Worm (Caenorhabditis elegans) whole organism, L1 larva: ENCODE results near the gene let-653.

Source experiments
- C16A3.4 ChIP-seq: fragments of 150-350 bp; optimal IDR thresholded peaks from 2 replicates; lab custom pipeline; 2014; ENCODE audit warnings: missing biosample characterization, missing genetic modification characterization
- C34B4.2 ChIP-seq: sonication (generic microtip); optimal IDR thresholded peaks from 2 replicates; lab custom pipeline; 2017; ENCODE audit warnings: mild to moderate bottlenecking, missing genetic modification characterization, missing compliant biosample characterization
- F16B12.6 ChIP-seq: fragments of 150-350 bp; optimal IDR thresholded peaks from 2 replicates; lab custom pipeline; 2014; ENCODE audit warnings: missing biosample characterization, missing genetic modification characterization
- alr-1 ChIP-seq: fragments of 200-800 bp; sonication (Bioruptor generic); optimal IDR thresholded peaks from 2 replicates; lab custom pipeline; 2018; ENCODE audit warnings: borderline replicate concordance, mild to moderate bottlenecking, missing genetic modification characterization, missing compliant biosample characterization
- aly-2 ChIP-seq: fragments of 150-350 bp; optimal IDR thresholded peaks from 2 replicates; lab custom pipeline; 2014; ENCODE audit warnings: missing biosample characterization, missing genetic modification characterization
- blmp-1 ChIP-seq: fragments of 150-350 bp; optimal IDR thresholded peaks from 2 replicates; lab custom pipeline; 2014; ENCODE audit warnings: missing biosample characterization, missing genetic modification characterization
- ceh-8 ChIP-seq: fragments of 200-800 bp; sonication (Bioruptor generic); optimal IDR thresholded peaks from 2 replicates; lab custom pipeline; 2018; ENCODE audit warnings: mild to moderate bottlenecking, missing genetic modification characterization, moderate library complexity, missing compliant biosample characterization
- ceh-90 ChIP-seq: sonication (generic microtip); optimal IDR thresholded peaks from 2 replicates; lab custom pipeline; 2016; ENCODE audit warnings: missing genetic modification characterization, missing compliant biosample characterization
- dpl-1 ChIP-seq, 3 experiments: fragments of 150-350 bp in 2 of 3; sonication (generic microtip) in 1 of 3; optimal IDR thresholded peaks; 2 replicates each; lab custom pipeline; 2014 to 2017; ENCODE audit warnings: missing biosample characterization in 3 of 3, missing genetic modification characterization in 3 of 3, missing genetic modification reagents in 3 of 3
- dsc-1 ChIP-seq: sonication (generic microtip); optimal IDR thresholded peaks from 2 replicates; lab custom pipeline; 2016; ENCODE audit warnings: mild to moderate bottlenecking, missing genetic modification characterization, missing compliant biosample characterization
- ets-5 ChIP-seq: fragments of 200-800 bp; sonication (Bioruptor generic); IDR thresholded peaks from 2 replicates; pipeline ENCODE4 v1.3.6; 2022; ENCODE audit warnings: missing genetic modification characterization, missing compliant biosample characterization
- fkh-10 ChIP-seq: sonication (generic microtip); optimal IDR thresholded peaks from 2 replicates; lab custom pipeline; 2017; ENCODE audit warnings: missing biosample characterization, missing genetic modification reagents, missing genetic modification characterization
- fkh-8 ChIP-seq: sonication (generic microtip); optimal IDR thresholded peaks from 2 replicates; lab custom pipeline; 2016; ENCODE audit warnings: mild to moderate bottlenecking, missing genetic modification characterization, missing compliant biosample characterization
- fos-1 ChIP-seq: fragments of 150-350 bp; optimal IDR thresholded peaks from 2 replicates; lab custom pipeline; 2014; ENCODE audit warnings: missing biosample characterization, missing genetic modification characterization
- hpl-2 ChIP-seq: fragments of 150-350 bp; optimal IDR thresholded peaks from 2 replicates; lab custom pipeline; 2014; ENCODE audit warnings: missing biosample characterization, missing genetic modification reagents, missing genetic modification characterization
- irx-1 ChIP-seq: sonication (generic microtip); optimal IDR thresholded peaks from 2 replicates; lab custom pipeline; 2016; ENCODE audit warnings: missing genetic modification characterization, missing compliant biosample characterization
- lin-14 ChIP-seq: fragments of 200-800 bp; sonication (Bioruptor generic); optimal IDR thresholded peaks from 2 replicates; lab custom pipeline; 2018; ENCODE audit warnings: mild to moderate bottlenecking, missing genetic modification characterization, moderate library complexity, missing compliant biosample characterization
- lsy-2 ChIP-seq, 2 experiments: fragments of 150-350 bp; optimal IDR thresholded peaks; 2 replicates each; lab custom pipeline; 2014; ENCODE audit warnings: missing biosample characterization in 2 of 2, missing genetic modification characterization in 2 of 2
- mep-1 ChIP-seq: fragments of 150-350 bp; optimal IDR thresholded peaks from 2 replicates; lab custom pipeline; 2014; ENCODE audit warnings: missing biosample characterization, missing genetic modification characterization
- nhr-12 ChIP-seq: sonication (generic microtip); optimal IDR thresholded peaks from 2 replicates; lab custom pipeline; 2017; ENCODE audit warnings: missing biosample characterization, missing genetic modification characterization
- nhr-19 ChIP-seq: fragments of 200-800 bp; sonication (Bioruptor generic); conservative IDR thresholded peaks from 2 replicates; pipeline ENCODE4 v1.3.6; 2022; ENCODE audit warnings: missing genetic modification characterization, missing compliant biosample characterization
- nhr-28 ChIP-seq: fragments of 150-350 bp; optimal IDR thresholded peaks from 2 replicates; lab custom pipeline; 2014; ENCODE audit warnings: missing biosample characterization, missing genetic modification characterization
- nhr-90 ChIP-seq: sonication (generic microtip); optimal IDR thresholded peaks from 2 replicates; lab custom pipeline; 2016; ENCODE audit warnings: mild to moderate bottlenecking, missing genetic modification characterization, missing compliant biosample characterization; ENCODE audit not compliant: poor library complexity
- rnt-1 ChIP-seq: sonication (generic microtip); optimal IDR thresholded peaks from 2 replicates; lab custom pipeline; 2016; ENCODE audit warnings: mild to moderate bottlenecking, missing genetic modification characterization, moderate library complexity, missing compliant biosample characterization
- snu-23 ChIP-seq: sonication (generic microtip); optimal IDR thresholded peaks from 2 replicates; lab custom pipeline; 2016; ENCODE audit warnings: missing genetic modification characterization, missing compliant biosample characterization
- sptf-1 ChIP-seq: fragments of 150-350 bp; optimal IDR thresholded peaks from 2 replicates; lab custom pipeline; 2014; ENCODE audit warnings: missing biosample characterization, missing genetic modification characterization
- tbx-2 ChIP-seq: sonication (generic microtip); optimal IDR thresholded peaks from 2 replicates; lab custom pipeline; 2016; ENCODE audit warnings: missing genetic modification characterization, missing compliant biosample characterization
- tlp-1 ChIP-seq: fragments of 150-350 bp; optimal IDR thresholded peaks from 2 replicates; lab custom pipeline; 2014; ENCODE audit warnings: missing biosample characterization, missing genetic modification characterization
- unc-62 ChIP-seq: fragments of 150-350 bp; optimal IDR thresholded peaks from 2 replicates; lab custom pipeline; 2014; ENCODE audit warnings: missing biosample characterization, missing genetic modification reagents, missing genetic modification characterization
- zag-1 ChIP-seq: fragments of 150-350 bp; optimal IDR thresholded peaks from 2 replicates; lab custom pipeline; 2014; ENCODE audit warnings: missing biosample characterization, missing genetic modification characterization
- ztf-11 ChIP-seq, 2 experiments: sonication (generic microtip); optimal IDR thresholded peaks; 2 replicates each; lab custom pipeline; 2016 to 2017; ENCODE audit warnings: missing genetic modification characterization in 2 of 2, missing biosample characterization in 1 of 2, missing compliant biosample characterization in 1 of 2
- ztf-4 ChIP-seq: fragments of 150-350 bp; optimal IDR thresholded peaks from 2 replicates; lab custom pipeline; 2014; ENCODE audit warnings: missing biosample characterization, missing genetic modification characterization

Gene let-653

DNA sequence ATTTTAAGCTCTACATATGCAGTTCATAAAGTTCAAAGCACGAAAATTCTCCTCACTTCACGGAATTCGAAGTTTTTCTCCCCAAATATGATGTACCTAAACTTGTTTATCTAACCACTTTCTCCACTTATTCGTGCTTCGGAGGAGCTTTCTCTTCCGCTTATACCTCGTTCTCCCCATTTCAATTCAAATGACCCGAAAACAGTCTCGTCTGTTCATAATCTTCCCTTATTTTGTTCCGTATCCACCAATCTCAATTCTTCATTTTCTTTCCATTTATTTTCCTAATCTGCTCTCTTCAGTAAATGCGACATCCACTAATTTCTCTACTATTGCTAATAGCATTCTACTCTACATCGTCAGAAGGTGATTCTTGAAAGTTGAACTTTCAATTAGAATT, at the start of gene let-653:
let-653 (plus strand) TSS at position 301 of the 400 bp plus-strand sequence.
- TF ChIP-seq sptf-1 (tag; lab: Kevin White, UChicago) (no peak), blmp-1 (tag; lab: Kevin White, UChicago) (peak; percentile 22)

DNA sequence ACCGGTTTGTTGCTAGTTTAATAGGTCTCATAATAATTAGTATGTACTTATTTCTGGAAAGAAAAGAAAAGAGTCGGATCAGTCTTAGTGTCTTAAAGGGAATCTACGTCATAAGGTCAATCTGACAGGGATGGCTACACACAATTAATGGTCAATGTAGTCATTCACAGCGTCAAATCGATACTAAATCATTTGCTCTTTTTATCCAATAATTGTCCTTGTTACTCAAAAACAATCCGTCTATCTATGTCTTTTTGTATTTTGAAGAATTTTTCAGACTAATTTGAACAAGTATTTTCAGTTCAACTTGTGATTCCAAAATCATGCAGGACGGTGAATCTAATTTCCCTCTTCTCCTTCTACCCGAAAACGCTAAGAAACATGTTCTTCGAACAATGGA, 46.8 kb upstream of the let-653 start, which contains the start of gene fbxb-3:
fbxb-3 (plus strand) TSS at position 301 of the 400 bp plus-strand sequence.
- no peak for TF ChIP-seq fkh-10
- TF ChIP-seq nhr-28 = no peak
- TF ChIP-seq fos-1 (tag; lab: Kevin White, UChicago) = no peak
- TF ChIP-seq ztf-11 (tag; optimal IDR thresholded peaks at IDR 0.05; lab: Kevin White, UChicago) = no peak
- no peak for TF ChIP-seq sptf-1 (tag; lab: Kevin White, UChicago)
- TF ChIP-seq ets-5 (GFP tag; lab: Robert Waterston, UW) = no peak
- no peak for TF ChIP-seq C34B4.2 (tag; lab: Kevin White, UChicago)
- no peak for TF ChIP-seq aly-2 (tag; lab: Kevin White, UChicago)
- TF ChIP-seq fkh-8 (tag; lab: Kevin White, UChicago) = no peak
- TF ChIP-seq nhr-12 = no peak
- TF ChIP-seq irx-1 (tag; lab: Kevin White, UChicago) = no peak
- no peak for TF ChIP-seq alr-1 (tag; lab: Kevin White, UChicago)
- no peak for TF ChIP-seq ztf-4 (tag; lab: Kevin White, UChicago)

DNA sequence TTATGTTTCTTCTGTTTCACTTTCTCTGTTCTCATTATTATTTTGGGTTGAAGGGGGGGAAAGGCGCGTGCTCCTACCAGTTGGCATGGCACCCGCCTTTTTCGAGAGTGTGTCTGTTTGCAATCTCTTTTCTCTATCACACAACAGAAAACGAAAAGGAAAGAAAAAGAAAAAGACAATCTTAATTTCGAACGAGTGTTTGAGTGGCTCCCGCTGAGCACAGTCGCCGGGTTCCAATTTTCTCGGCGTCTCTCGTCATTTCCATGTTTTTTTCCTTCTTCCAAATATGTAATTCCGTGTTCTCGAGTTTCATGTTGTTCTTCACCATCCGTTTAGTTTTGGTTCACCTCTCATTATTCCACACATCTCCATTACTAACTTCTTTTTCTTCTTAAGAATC, 43.3 kb upstream of the let-653 start, which contains the start of gene F38H4.3:
F38H4.3 (plus strand) TSS at position 301 of the 400 bp plus-strand sequence.
- TF ChIP-seq fkh-8 (tag; lab: Kevin White, UChicago) (peak; percentile 7), snu-23 (no peak), dsc-1 (no peak), rnt-1 (tag; lab: Kevin White, UChicago) (no peak), ceh-90 (tag; lab: Kevin White, UChicago) (no peak), ets-5 (GFP tag; lab: Robert Waterston, UW) (no peak), zag-1 (no peak), fkh-10 (no peak)
- TF ChIP-seq, all 84 proteins: peak for 1

DNA sequence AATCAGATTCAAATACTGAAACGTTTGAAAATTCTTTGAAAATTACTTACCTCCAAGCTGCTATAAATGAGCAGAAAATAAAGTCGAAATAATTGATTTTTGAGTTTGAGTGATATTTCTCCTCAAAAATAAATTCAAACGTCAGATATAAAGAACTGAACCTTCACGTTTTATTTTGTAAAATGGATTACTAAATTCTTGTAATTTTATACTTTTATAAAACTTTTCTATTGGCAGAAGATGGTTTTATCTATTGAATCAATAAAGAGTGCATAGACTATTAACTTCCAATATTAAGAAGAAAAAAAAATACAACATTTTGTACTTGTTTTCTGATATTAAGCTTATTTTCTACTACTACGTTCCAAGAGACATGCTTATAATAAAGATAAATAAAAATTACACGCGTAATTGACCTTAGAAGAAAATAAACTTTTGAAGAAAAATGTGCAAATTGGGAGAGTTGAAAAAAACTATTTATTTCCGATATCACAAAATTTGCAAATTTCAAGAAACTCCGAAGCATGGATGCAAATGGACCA, 37.6 kb upstream of the let-653 start, which contains the start of the genes F38H4.6 and F38H4.4:
F38H4.6 (minus strand) TSS at position 101 of the 542 bp plus-strand sequence.
F38H4.4 (plus strand) TSS at position 492 of the 542 bp plus-strand sequence.
- TF ChIP-seq sptf-1 (tag; lab: Kevin White, UChicago) (no peak), nhr-19 (GFP tag; lab: Robert Waterston, UW) (no peak), C16A3.4 (no peak), lsy-2 (tag; optimal IDR thresholded peaks at IDR 0.05; lab: Kevin White, UChicago) (no peak), nhr-90 (no peak), ceh-8 (GFP tag; lab: Kevin White, UChicago) (no peak), F16B12.6 (tag; lab: Kevin White, UChicago) (no peak), unc-62 (no peak), dpl-1 (GFP tag; optimal IDR thresholded peaks at IDR 0.05; lab: Kevin White, UChicago) (no peak), mep-1 (tag; lab: Kevin White, UChicago) (no peak), C34B4.2 (tag; lab: Kevin White, UChicago) (no peak)

DNA sequence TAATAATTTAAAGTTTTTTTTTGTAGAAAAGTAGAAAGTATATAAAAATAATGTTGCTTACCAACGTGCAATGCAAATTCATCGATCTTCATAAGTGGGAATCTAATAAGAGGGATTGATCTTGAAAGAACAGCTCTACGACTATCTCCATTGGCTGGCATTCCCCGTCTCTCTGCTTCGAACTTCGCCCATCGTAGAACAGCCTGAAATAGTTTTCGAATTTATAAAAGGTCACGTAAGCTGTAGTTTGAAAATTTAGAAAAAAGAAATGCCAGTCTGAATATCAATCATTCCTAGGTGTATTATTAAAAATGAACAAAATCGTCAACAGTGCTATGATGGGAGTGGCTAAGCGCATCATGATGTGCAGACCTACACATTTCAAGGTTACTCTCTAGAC, 33.5 kb upstream of the let-653 start, which contains the start of gene F38H4.5:
F38H4.5 (plus strand) TSS at position 301 of the 400 bp plus-strand sequence.
- TF ChIP-seq tlp-1 (tag; lab: Kevin White, UChicago) = no peak
- TF ChIP-seq rnt-1 (tag; lab: Kevin White, UChicago) = no peak
- no peak for TF ChIP-seq lin-14 (GFP tag; lab: Kevin White, UChicago)
- no peak for TF ChIP-seq dsc-1
- TF ChIP-seq hpl-2 (GFP tag; lab: Kevin White, UChicago) = no peak
- TF ChIP-seq tbx-2 (tag; lab: Kevin White, UChicago) = no peak
